Worm (Caenorhabditis elegans): ENCODE data around the gene dpy-8.

Gene dpy-8

DNA sequence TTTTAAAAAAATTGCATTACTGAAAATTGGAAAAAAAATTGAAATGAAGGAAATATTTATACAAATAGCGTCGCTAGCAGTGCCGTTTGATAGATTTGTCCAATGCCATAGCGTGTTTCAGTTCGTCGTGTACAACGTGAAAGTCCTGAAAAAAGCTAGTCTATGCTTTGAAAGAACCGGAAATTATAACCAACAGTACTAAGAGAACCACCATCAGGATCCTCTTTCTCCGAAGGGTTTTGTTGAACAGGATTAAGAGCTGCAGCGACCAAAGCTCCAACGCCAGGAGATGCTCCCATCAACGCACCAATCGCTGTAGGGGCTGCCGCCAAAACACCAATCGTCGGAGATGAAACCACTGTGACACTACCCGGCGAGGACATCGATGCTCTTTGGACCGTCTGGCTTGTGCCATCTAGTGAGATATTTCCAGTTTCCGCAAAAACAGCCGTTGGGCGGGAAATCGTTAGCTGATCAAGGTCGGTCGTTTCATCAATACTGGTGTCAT, 44.0 kb downstream of the dpy-8 start (continued):
- TF ChIP-seq sptf-2 (GFP tag; optimal IDR thresholded peaks at IDR 0.05) (no peak), B0336.3 (GFP tag; IDR thresholded peaks at IDR 0.05) (peak; percentile 83), fkh-3 (tag; optimal IDR thresholded peaks at IDR 0.05) (peak; percentile 65), Y53G8AR.9 (GFP tag; conservative IDR thresholded peaks at IDR 0.05) (peak; percentile 95), ztf-22 (GFP tag; optimal IDR thresholded peaks at IDR 0.05) (peak; percentile 54), madf-10 (tag; optimal IDR thresholded peaks at IDR 0.05) (peak; percentile 30), zim-3 (tag; optimal IDR thresholded peaks at IDR 0.05) (peak; percentile 3), chd-7 (tag; optimal IDR thresholded peaks at IDR 0.05) (peak; percentile 45), nfya-2 (GFP tag; IDR thresholded peaks at IDR 0.05) (0 out of 2 replicates have a peak, but pooled peaks have one; percentile 70), ceh-79 (tag; optimal IDR thresholded peaks at IDR 0.05) (peak; percentile 13), madf-8 (GFP tag; conservative IDR thresholded peaks at IDR 0.05) (no peak), dox-1 (GFP tag; IDR thresholded peaks at IDR 0.05) (peak; percentile 27; the same call in 1 of the 2 replicates), egrh-3 (GFP tag; IDR thresholded peaks at IDR 0.05) (no peak), gei-17 (GFP tag; optimal IDR thresholded peaks at IDR 0.05) (peak; percentile 87), hrde-1 (tag; optimal IDR thresholded peaks at IDR 0.05; ENCODE audit: borderline replicate concordance) (no peak), efl-1 (GFP tag; optimal IDR thresholded peaks at IDR 0.05) (no peak), C06A6.2 (GFP tag; conservative IDR thresholded peaks at IDR 0.05) (0 out of 2 replicates have a peak, but pooled peaks have one; percentile 22), mel-28 (tag; optimal IDR thresholded peaks at IDR 0.05; ENCODE audit: borderline replicate concordance) (peak; percentile 29), nfyb-1 (GFP tag; IDR thresholded peaks at IDR 0.05) (peak; percentile 80; the same call in 1 of the 2 replicates), egl-44 (GFP tag; IDR thresholded peaks at IDR 0.05) (peak; percentile 8; the same call in 1 of the 2 replicates), madf-6 (GFP tag; IDR thresholded peaks at IDR 0.05) (peak; percentile 19; the same call in 1 of the 2 replicates), ceh-58 (GFP tag; IDR thresholded peaks at IDR 0.05) (0 out of 2 replicates have a peak, but pooled peaks have one; percentile 5), ccch-3 (GFP tag; optimal IDR thresholded peaks at IDR 0.05) (no peak), Y56A3A.18 (GFP tag; IDR thresholded peaks at IDR 0.05) (peak; percentile 93; the same call in 1 of the 2 replicates), ceh-100 (GFP tag; IDR thresholded peaks at IDR 0.05) (peak; percentile 37; the same call in 1 of the 2 replicates), repo-1 (tag; optimal IDR thresholded peaks at IDR 0.05) (peak; percentile 95), B0261.1 (tag; optimal IDR thresholded peaks at IDR 0.05) (no peak), lin-40 (tag; optimal IDR thresholded peaks at IDR 0.05) (no peak), zfh-2 (GFP tag; conservative IDR thresholded peaks at IDR 0.05) (peak; percentile 68), cebp-2 (GFP tag; IDR thresholded peaks at IDR 0.05) (peak; percentile 97), ztf-18 (tag; optimal IDR thresholded peaks at IDR 0.05) (no peak), atf-7 (tag; optimal IDR thresholded peaks at IDR 0.05) (peak; percentile 94), him-1 (tag; optimal IDR thresholded peaks at IDR 0.05) (no peak), let-607 (tag; optimal IDR thresholded peaks at IDR 0.05) (peak in 1 of 2 experiments; percentile 49), ztf-6 (GFP tag; IDR thresholded peaks at IDR 0.05) (no peak), lir-1 (GFP tag; conservative IDR thresholded peaks at IDR 0.05) (no peak; the same call in 1 of the 2 replicates)

ce11 chrX:5105703-5106102, 44.6 kb downstream of the dpy-8 start:
- TF ChIP-seq pbrm-1 (GFP tag; IDR thresholded peaks at IDR 0.05) = 0 out of 2 replicates have a peak, but pooled peaks have one; percentile 8
- TF ChIP-seq nhr-90 (tag; optimal IDR thresholded peaks at IDR 0.05) = peak; percentile 73
- TF ChIP-seq mcd-1 (GFP tag; IDR thresholded peaks at IDR 0.05) = peak; percentile 5; the same call in 1 of the 2 replicates
- no peak for TF ChIP-seq T26A5.8 (tag; optimal IDR thresholded peaks at IDR 0.05)
- peak; percentile 85; the same call in 1 of the 2 replicates for TF ChIP-seq F37B4.10 (GFP tag; IDR thresholded peaks at IDR 0.05)
- TF ChIP-seq B0336.3 (GFP tag; IDR thresholded peaks at IDR 0.05) = peak; percentile 0; the same call in 1 of the 2 replicates
- TF ChIP-seq Y95B8A.8 (GFP tag; IDR thresholded peaks at IDR 0.05) = 0 out of 2 replicates have a peak, but pooled peaks have one; percentile 10
- peak; percentile 2 for TF ChIP-seq tbp1 (GFP tag; optimal IDR thresholded peaks at IDR 0.05)
- TF ChIP-seq Y56A3A.18 (GFP tag; IDR thresholded peaks at IDR 0.05) = peak; percentile 13; the same call in 1 of the 2 replicates
- no peak for TF ChIP-seq lin-35 (GFP tag; optimal IDR thresholded peaks at IDR 0.05)
- TF ChIP-seq egl-44 (GFP tag; IDR thresholded peaks at IDR 0.05) = 0 out of 2 replicates have a peak, but pooled peaks have one; percentile 23
- no peak for TF ChIP-seq nhr-120 (GFP tag; IDR thresholded peaks at IDR 0.05)
- TF ChIP-seq F23B12.7 (tag; optimal IDR thresholded peaks at IDR 0.05; ENCODE audit: insufficient read depth) = no peak
- peak; percentile 62 for TF ChIP-seq ZK185.1 (tag; optimal IDR thresholded peaks at IDR 0.05; ENCODE audit: poor library complexity, severe bottlenecking)
- TF ChIP-seq zfh-2 (GFP tag; conservative IDR thresholded peaks at IDR 0.05) = peak; percentile 43; the same call in 1 of the 2 replicates

Data from whole organism, young adult.